Worm (Caenorhabditis elegans) whole organism, L1 larva: ENCODE measurements around the gene mdt-4.
A peak's percentile ranks its signal among the peaks of the same experiment; 100 is the strongest.

Experiments
- C04F5.9 ChIP-seq: sonication (generic microtip); optimal IDR thresholded peaks from 2 replicates; lab custom pipeline; 2016; ENCODE audit warnings: missing genetic modification characterization, missing compliant biosample characterization
- C16A3.4 ChIP-seq: fragments of 150-350 bp; optimal IDR thresholded peaks from 2 replicates; lab custom pipeline; 2014; ENCODE audit warnings: missing biosample characterization, missing genetic modification characterization
- C34B4.2 ChIP-seq: sonication (generic microtip); optimal IDR thresholded peaks from 2 replicates; lab custom pipeline; 2017; ENCODE audit warnings: mild to moderate bottlenecking, missing genetic modification characterization, missing compliant biosample characterization
- F16B12.6 ChIP-seq: fragments of 150-350 bp; optimal IDR thresholded peaks from 2 replicates; lab custom pipeline; 2014; ENCODE audit warnings: missing biosample characterization, missing genetic modification characterization
- aha-1 ChIP-seq: fragments of 150-350 bp; optimal IDR thresholded peaks from 2 replicates; lab custom pipeline; 2014; ENCODE audit warnings: missing biosample characterization, missing genetic modification characterization
- blmp-1 ChIP-seq: fragments of 150-350 bp; optimal IDR thresholded peaks from 2 replicates; lab custom pipeline; 2014; ENCODE audit warnings: missing biosample characterization, missing genetic modification characterization
- ceh-8 ChIP-seq: fragments of 200-800 bp; sonication (Bioruptor generic); optimal IDR thresholded peaks from 2 replicates; lab custom pipeline; 2018; ENCODE audit warnings: mild to moderate bottlenecking, missing genetic modification characterization, moderate library complexity, missing compliant biosample characterization
- ceh-82 ChIP-seq, 3 experiments: fragments of 150-350 bp in 1 of 3; sonication (generic microtip) in 2 of 3; optimal IDR thresholded peaks; 2 replicates each; lab custom pipeline; 2014 to 2017; ENCODE audit warnings: missing biosample characterization in 3 of 3, missing genetic modification characterization in 3 of 3
- ceh-90 ChIP-seq: sonication (generic microtip); optimal IDR thresholded peaks from 2 replicates; lab custom pipeline; 2016; ENCODE audit warnings: missing genetic modification characterization, missing compliant biosample characterization
- dpl-1 ChIP-seq, 3 experiments: fragments of 150-350 bp in 2 of 3; sonication (generic microtip) in 1 of 3; optimal IDR thresholded peaks; 2 replicates each; lab custom pipeline; 2014 to 2017; ENCODE audit warnings: missing biosample characterization in 3 of 3, missing genetic modification characterization in 3 of 3, missing genetic modification reagents in 3 of 3
- efl-1 ChIP-seq, 4 experiments: fragments of 150-350 bp; optimal IDR thresholded peaks in 3 of 4; peaks in 1 of 4; 1 replicate in 1 of 4; 2 replicates in 3 of 4; lab custom pipeline; 2014; ENCODE audit warnings: missing biosample characterization in 2 of 4, missing genetic modification characterization in 2 of 4, missing genetic modification reagents in 2 of 4
- efl-3 ChIP-seq: fragments of 200-800 bp; sonication (Bioruptor generic); optimal IDR thresholded peaks from 2 replicates; lab custom pipeline; 2018; ENCODE audit warnings: mild to moderate bottlenecking, missing genetic modification characterization, missing compliant biosample characterization
- elt-2 ChIP-seq: sonication (generic microtip); optimal IDR thresholded peaks from 2 replicates; lab custom pipeline; 2016; ENCODE audit warnings: missing genetic modification characterization, mild to moderate bottlenecking, inconsistent platforms, missing compliant biosample characterization, missing genetic modification reagents
- elt-3 ChIP-seq, 6 experiments: fragments of 150-350 bp in 1 of 6; sonication (generic microtip); optimal IDR thresholded peaks; 2 replicates each; lab custom pipeline; 2017 to 2018; ENCODE audit warnings: missing biosample characterization in 6 of 6, missing genetic modification characterization in 6 of 6, inconsistent platforms in 1 of 6
- fkh-8 ChIP-seq: sonication (generic microtip); optimal IDR thresholded peaks from 2 replicates; lab custom pipeline; 2016; ENCODE audit warnings: mild to moderate bottlenecking, missing genetic modification characterization, missing compliant biosample characterization
- fos-1 ChIP-seq: fragments of 150-350 bp; optimal IDR thresholded peaks from 2 replicates; lab custom pipeline; 2014; ENCODE audit warnings: missing biosample characterization, missing genetic modification characterization
- grh-1 ChIP-seq: fragments of 200-800 bp; sonication (Bioruptor generic); IDR thresholded peaks from 2 replicates; pipeline ENCODE4 v1.3.6; 2022; ENCODE audit warnings: missing genetic modification reagents, missing genetic modification characterization, missing compliant biosample characterization
- hlh-17 ChIP-seq: fragments of 200-800 bp; sonication (Bioruptor generic); optimal IDR thresholded peaks from 2 replicates; lab custom pipeline; 2018; ENCODE audit warnings: missing genetic modification characterization, mild to moderate bottlenecking, missing compliant biosample characterization, moderate library complexity, borderline replicate concordance
- hpl-2 ChIP-seq: fragments of 150-350 bp; optimal IDR thresholded peaks from 2 replicates; lab custom pipeline; 2014; ENCODE audit warnings: missing biosample characterization, missing genetic modification reagents, missing genetic modification characterization
- isw-1 ChIP-seq: fragments of 200-800 bp; sonication (Bioruptor generic); IDR thresholded peaks from 2 replicates; pipeline ENCODE4 v1.3.6; 2022; ENCODE audit warnings: missing genetic modification characterization, missing compliant biosample characterization
- lin-14 ChIP-seq: fragments of 200-800 bp; sonication (Bioruptor generic); optimal IDR thresholded peaks from 2 replicates; lab custom pipeline; 2018; ENCODE audit warnings: mild to moderate bottlenecking, missing genetic modification characterization, moderate library complexity, missing compliant biosample characterization
- lin-15B ChIP-seq: fragments of 150-350 bp; sonication (generic microtip); optimal IDR thresholded peaks from 3 replicates; lab custom pipeline; 2014; ENCODE audit warnings: missing biosample characterization, missing genetic modification characterization
- lin-35 ChIP-seq, 2 experiments: fragments of 150-350 bp; optimal IDR thresholded peaks; 2 replicates each; lab custom pipeline; 2014; ENCODE audit warnings: missing biosample characterization in 2 of 2, missing genetic modification characterization in 2 of 2, missing genetic modification reagents in 2 of 2
- lsy-2 ChIP-seq, 2 experiments: fragments of 150-350 bp; optimal IDR thresholded peaks; 2 replicates each; lab custom pipeline; 2014; ENCODE audit warnings: missing biosample characterization in 2 of 2, missing genetic modification characterization in 2 of 2
- mab-9 ChIP-seq: fragments of 200-800 bp; sonication (Bioruptor generic); IDR thresholded peaks from 2 replicates; pipeline ENCODE4 v1.3.6; 2022; ENCODE audit warnings: missing genetic modification reagents, missing genetic modification characterization, missing compliant biosample characterization
- mef-2 ChIP-seq: fragments of 150-350 bp; optimal IDR thresholded peaks from 2 replicates; lab custom pipeline; 2014; ENCODE audit warnings: missing biosample characterization, missing genetic modification characterization
- nhr-11 ChIP-seq: fragments of 150-350 bp; optimal IDR thresholded peaks from 2 replicates; lab custom pipeline; 2014; ENCODE audit warnings: missing biosample characterization, missing genetic modification characterization
- nhr-20 ChIP-seq: sonication (generic microtip); optimal IDR thresholded peaks from 2 replicates; lab custom pipeline; 2016; ENCODE audit warnings: mild to moderate bottlenecking, missing genetic modification characterization, missing compliant biosample characterization
- nhr-76 ChIP-seq: sonication (generic microtip); optimal IDR thresholded peaks from 2 replicates; lab custom pipeline; 2017; ENCODE audit warnings: missing biosample characterization, missing genetic modification characterization
- nhr-77 ChIP-seq: fragments of 150-350 bp; optimal IDR thresholded peaks from 2 replicates; lab custom pipeline; 2014; ENCODE audit warnings: missing biosample characterization, missing genetic modification characterization
- nhr-85 ChIP-seq: sonication (generic microtip); peaks from one replicate; lab custom pipeline; 2016; ENCODE audit warnings: missing genetic modification characterization, inconsistent platforms, missing compliant biosample characterization
- pag-3 ChIP-seq: sonication (generic microtip); optimal IDR thresholded peaks from 2 replicates; lab custom pipeline; 2017; ENCODE audit warnings: missing genetic modification characterization, mild to moderate bottlenecking, missing compliant biosample characterization, antibody characterized with exemption, borderline replicate concordance; ENCODE audit not compliant: insufficient read depth
- rnt-1 ChIP-seq: sonication (generic microtip); optimal IDR thresholded peaks from 2 replicates; lab custom pipeline; 2016; ENCODE audit warnings: mild to moderate bottlenecking, missing genetic modification characterization, moderate library complexity, missing compliant biosample characterization
- snpc-4 ChIP-seq: fragments of 150-350 bp; optimal IDR thresholded peaks from 2 replicates; lab custom pipeline; 2014; ENCODE audit warnings: missing biosample characterization, missing genetic modification characterization
- snu-23 ChIP-seq: sonication (generic microtip); optimal IDR thresholded peaks from 2 replicates; lab custom pipeline; 2016; ENCODE audit warnings: missing genetic modification characterization, missing compliant biosample characterization
- sox-4 ChIP-seq: sonication (generic microtip); optimal IDR thresholded peaks from 2 replicates; lab custom pipeline; 2016; ENCODE audit warnings: missing genetic modification characterization, missing compliant biosample characterization
- swsn-7 ChIP-seq: sonication (generic microtip); optimal IDR thresholded peaks from 2 replicates; lab custom pipeline; 2016; ENCODE audit warnings: missing genetic modification characterization, missing compliant biosample characterization
- tbx-2 ChIP-seq: sonication (generic microtip); optimal IDR thresholded peaks from 2 replicates; lab custom pipeline; 2016; ENCODE audit warnings: missing genetic modification characterization, missing compliant biosample characterization
- tlp-1 ChIP-seq: fragments of 150-350 bp; optimal IDR thresholded peaks from 2 replicates; lab custom pipeline; 2014; ENCODE audit warnings: missing biosample characterization, missing genetic modification characterization
- unc-130 ChIP-seq: fragments of 150-350 bp; optimal IDR thresholded peaks from 2 replicates; lab custom pipeline; 2017; ENCODE audit warnings: missing biosample characterization, missing genetic modification characterization, inconsistent platforms
- unc-86 ChIP-seq: sonication (generic microtip); optimal IDR thresholded peaks from 2 replicates; lab custom pipeline; 2016; ENCODE audit warnings: missing genetic modification characterization, missing compliant biosample characterization
- vab-15 ChIP-seq: sonication (generic microtip); optimal IDR thresholded peaks from 2 replicates; lab custom pipeline; 2017; ENCODE audit warnings: missing genotype, mild to moderate bottlenecking, missing genetic modification characterization, missing compliant biosample characterization
- zip-4 ChIP-seq: fragments of 200-800 bp; sonication (Bioruptor generic); optimal IDR thresholded peaks from 2 replicates; lab custom pipeline; 2018; ENCODE audit warnings: mild to moderate bottlenecking, missing genetic modification characterization, moderate library complexity, missing compliant biosample characterization

The mdt-4 gene

ce11 chrII:4925198-4925764 lies 18.5 kb downstream of the mdt-4 start, which contains the start of gene aagr-2 (continued):
- TF ChIP-seq C04F5.9 (tag; lab: Kevin White, UChicago) (no peak), efl-1 (optimal IDR thresholded peaks at IDR 0.05; lab: Kevin White, UChicago) (no peak), efl-1 (GFP tag; optimal IDR thresholded peaks at IDR 0.05 in 1 of 2; lab: Kevin White, UChicago) (peak in 1 of 2 experiments; percentile 85), nhr-77 (tag; lab: Kevin White, UChicago) (no peak), pag-3 (tag; lab: Kevin White, UChicago) (no peak), mab-9 (GFP tag; lab: Robert Waterston, UW) (no peak), ceh-8 (GFP tag; lab: Kevin White, UChicago) (no peak), snpc-4 (tag; lab: Kevin White, UChicago) (no peak), fos-1 (tag; lab: Kevin White, UChicago) (no peak), dpl-1 (GFP tag; optimal IDR thresholded peaks at IDR 0.05; lab: Kevin White, UChicago) (no peak), C16A3.4 (tag; lab: Kevin White, UChicago) (no peak), fkh-8 (tag; lab: Kevin White, UChicago) (no peak), rnt-1 (tag; lab: Kevin White, UChicago) (no peak), tlp-1 (tag; lab: Kevin White, UChicago) (no peak), hpl-2 (GFP tag; lab: Kevin White, UChicago) (no peak), hlh-17 (no peak), C34B4.2 (tag; lab: Kevin White, UChicago) (no peak), aha-1 (tag; lab: Kevin White, UChicago) (no peak), efl-3 (GFP tag; lab: Kevin White, UChicago) (no peak), swsn-7 (tag; lab: Kevin White, UChicago) (no peak), elt-2 (tag; lab: Kevin White, UChicago) (peak; percentile 100), unc-86 (tag; lab: Kevin White, UChicago) (no peak), nhr-76 (tag; lab: Kevin White, UChicago) (no peak), mef-2 (tag; lab: Kevin White, UChicago) (no peak), elt-3 (tag; optimal IDR thresholded peaks at IDR 0.05; lab: Kevin White, UChicago) (no peak), isw-1 (no peak), vab-15 (tag; lab: Kevin White, UChicago) (no peak), nhr-11 (tag; lab: Kevin White, UChicago) (no peak), unc-130 (no peak), ceh-82 (tag; optimal IDR thresholded peaks at IDR 0.05; lab: Kevin White, UChicago) (no peak), blmp-1 (tag; lab: Kevin White, UChicago) (no peak)

ce11 chrII:4924729-4925128 lies 19.0 kb downstream of the mdt-4 start:
- TF ChIP-seq snu-23 (GFP tag; lab: Kevin White, UChicago) (no peak), lsy-2 (tag; optimal IDR thresholded peaks at IDR 0.05; lab: Kevin White, UChicago) (no peak), F16B12.6 (tag; lab: Kevin White, UChicago) (no peak), tlp-1 (tag; lab: Kevin White, UChicago) (no peak)

- TF ChIP-seq elt-2 (tag; lab: Kevin White, UChicago) (peak; percentile 50), hlh-17 (no peak), sox-4 (tag; lab: Kevin White, UChicago) (no peak), elt-3 (tag; optimal IDR thresholded peaks at IDR 0.05; lab: Kevin White, UChicago) (peak in 1 of 6 experiments; percentile 11)
These were observed 23.1 kb downstream of the mdt-4 start for ce11 chrII:4920608-4921007.

ce11 chrII:4918501-4919021 lies 25.2 kb downstream of the mdt-4 start:
- TF ChIP-seq nhr-85 (tag; lab: Kevin White, UChicago) (peak; percentile 93), lin-35 (GFP tag; optimal IDR thresholded peaks at IDR 0.05; lab: Kevin White, UChicago) (peak in 1 of 2 experiments; percentile 15), nhr-20 (peak; percentile 22), zip-4 (no peak), ceh-90 (tag; lab: Kevin White, UChicago) (no peak), elt-3 (tag; optimal IDR thresholded peaks at IDR 0.05; lab: Kevin White, UChicago) (peak in 1 of 6 experiments; percentile 26), efl-1 (optimal IDR thresholded peaks at IDR 0.05; lab: Kevin White, UChicago) (no peak), efl-1 (GFP tag; optimal IDR thresholded peaks at IDR 0.05 in 1 of 2; lab: Kevin White, UChicago) (peak in 1 of 2 experiments; percentile 81), lin-14 (GFP tag; lab: Kevin White, UChicago) (peak; percentile 47), grh-1 (peak; percentile 40), blmp-1 (tag; lab: Kevin White, UChicago) (peak; percentile 52), lin-15B (tag; lab: Kevin White, UChicago) (no peak), unc-130 (peak; percentile 11), tbx-2 (tag; lab: Kevin White, UChicago) (peak; percentile 10)
- TF ChIP-seq, all 84 proteins: peak for 10
